Fruit fly (Drosophila melanogaster) whole organism, prepupa: ENCODE measurements around the gene ATPsynCF6.
A peak's percentile ranks its signal among the peaks of the same experiment; 100 is the strongest.

ENCODE experiments used
- CG10631 ChIP-seq: fragments of 200-800 bp; sonication (Bioruptor generic); optimal IDR thresholded peaks from 2 replicates; lab custom pipeline; 2016; ENCODE audit warnings: missing biosample characterization, missing genetic modification characterization
- CG11902 ChIP-seq: fragments of 200-800 bp; sonication (Bioruptor generic); optimal IDR thresholded peaks from 3 replicates; lab custom pipeline; 2016; ENCODE audit warnings: missing biosample characterization, missing genetic modification characterization
- CG15336 ChIP-seq: fragments of 200-800 bp; sonication (Bioruptor generic); IDR thresholded peaks from 2 replicates; pipeline ENCODE4 v1.3.6; 2022; ENCODE audit warnings: missing biosample characterization, missing genetic modification characterization
- CG16779 ChIP-seq: fragments of 200-800 bp; sonication (Bioruptor generic); optimal IDR thresholded peaks from 3 replicates; lab custom pipeline; 2017; ENCODE audit warnings: missing biosample characterization, mild to moderate bottlenecking, missing genetic modification characterization
- CG3032 ChIP-seq: fragments of 200-800 bp; optimal IDR thresholded peaks from 2 replicates; lab custom pipeline; 2019; ENCODE audit warnings: missing biosample characterization, mild to moderate bottlenecking, missing genetic modification characterization, moderate library complexity
- CG31627 ChIP-seq: fragments of 200-800 bp; sonication (Bioruptor generic); optimal IDR thresholded peaks from 3 replicates; lab custom pipeline; 2016; ENCODE audit warnings: missing biosample characterization, missing genetic modification characterization
- CG32006 ChIP-seq: fragments of 200-800 bp; sonication (Bioruptor generic); optimal IDR thresholded peaks from 3 replicates; lab custom pipeline; 2017; ENCODE audit warnings: missing biosample characterization, mild to moderate bottlenecking, missing genetic modification characterization
- CG3919 ChIP-seq: fragments of 200-800 bp; sonication (Bioruptor generic); optimal IDR thresholded peaks from 3 replicates; lab custom pipeline; 2016; ENCODE audit warnings: missing biosample characterization, missing genetic modification characterization
- CG4318 ChIP-seq: fragments of 200-800 bp; sonication (Bioruptor generic); optimal IDR thresholded peaks from 3 replicates; lab custom pipeline; 2017; ENCODE audit warnings: missing biosample characterization, mild to moderate bottlenecking, missing genetic modification characterization
- CG6163 ChIP-seq: fragments of 200-800 bp; sonication (Bioruptor generic); IDR thresholded peaks from 3 replicates; pipeline ENCODE4 v1.3.6; 2022; ENCODE audit warnings: missing biosample characterization, missing genetic modification characterization
- CG6276 ChIP-seq: fragments of 200-800 bp; sonication (Bioruptor generic); optimal IDR thresholded peaks from 2 replicates; lab custom pipeline; 2017; ENCODE audit warnings: missing biosample characterization, mild to moderate bottlenecking, missing genetic modification characterization
- CG6792 ChIP-seq: fragments of 200-800 bp; sonication (Bioruptor generic); optimal IDR thresholded peaks from 3 replicates; lab custom pipeline; 2016; ENCODE audit warnings: missing biosample characterization, missing genetic modification characterization
- CG6808 ChIP-seq: fragments of 200-800 bp; sonication (Bioruptor generic); optimal IDR thresholded peaks from 3 replicates; lab custom pipeline; 2017; ENCODE audit warnings: missing biosample characterization, missing genetic modification characterization, mild to moderate bottlenecking, moderate library complexity, missing genetic modification reagents
- CG7368 ChIP-seq: fragments of 200-800 bp; sonication (Bioruptor generic); optimal IDR thresholded peaks from 3 replicates; lab custom pipeline; 2016; ENCODE audit warnings: missing biosample characterization, missing genetic modification characterization
- CG8119 ChIP-seq: fragments of 200-800 bp; sonication (Bioruptor generic); IDR thresholded peaks from 3 replicates; pipeline ENCODE4 v1.3.6; 2022; ENCODE audit warnings: missing biosample characterization, missing genetic modification characterization
- CG8632 ChIP-seq: fragments of 200-800 bp; sonication (Bioruptor generic); optimal IDR thresholded peaks from 3 replicates; lab custom pipeline; 2016; ENCODE audit warnings: missing biosample characterization, missing genetic modification characterization
- Eip75B ChIP-seq: fragments of 200-800 bp; sonication (Bioruptor generic); optimal IDR thresholded peaks from 3 replicates; lab custom pipeline; 2016; ENCODE audit warnings: missing biosample characterization, missing genetic modification characterization
- Eip78C ChIP-seq: fragments of 200-800 bp; sonication (Bioruptor generic); peaks from one replicate; lab custom pipeline; 2016; ENCODE audit warnings: missing biosample characterization, missing genetic modification characterization
- Eip93F ChIP-seq: fragments of 200-800 bp; sonication (Bioruptor generic); optimal IDR thresholded peaks from 2 replicates; lab custom pipeline; 2016; ENCODE audit warnings: missing biosample characterization, mild to moderate bottlenecking, missing genetic modification characterization
- Gug ChIP-seq: fragments of 200-800 bp; sonication (Bioruptor generic); IDR thresholded peaks from 2 replicates; pipeline ENCODE4 v1.3.6; 2022; ENCODE audit warnings: missing biosample characterization, missing genetic modification characterization
- Hr38 ChIP-seq: sonication (Bioruptor generic); optimal IDR thresholded peaks from 2 replicates; lab custom pipeline; 2016; ENCODE audit warnings: missing biosample characterization, missing genetic modification characterization
- Hr4 ChIP-seq: fragments of 200-800 bp; sonication (Bioruptor generic); optimal IDR thresholded peaks from 3 replicates; lab custom pipeline; 2016; ENCODE audit warnings: missing biosample characterization, missing genetic modification characterization
- Lpt ChIP-seq: fragments of 200-800 bp; sonication (Bioruptor generic); optimal IDR thresholded peaks from 3 replicates; lab custom pipeline; 2016; ENCODE audit warnings: missing biosample characterization, missing genetic modification characterization
- Smox ChIP-seq: fragments of 200-800 bp; sonication (Bioruptor generic); optimal IDR thresholded peaks from 3 replicates; lab custom pipeline; 2016; ENCODE audit warnings: missing biosample characterization, missing genetic modification characterization
- Sox14 ChIP-seq: fragments of 200-800 bp; sonication (Bioruptor generic); optimal IDR thresholded peaks from 3 replicates; lab custom pipeline; 2016; ENCODE audit warnings: missing biosample characterization, missing genetic modification characterization
- acj6 ChIP-seq: fragments of 200-800 bp; sonication (Bioruptor generic); optimal IDR thresholded peaks from 3 replicates; lab custom pipeline; 2016; ENCODE audit warnings: missing biosample characterization, missing genetic modification characterization
- dac ChIP-seq: fragments of 200-800 bp; sonication (Bioruptor generic); optimal IDR thresholded peaks from 2 replicates; lab custom pipeline; 2017; ENCODE audit warnings: missing biosample characterization, mild to moderate bottlenecking, missing genetic modification characterization
- dsx ChIP-seq: fragments of 200-800 bp; optimal IDR thresholded peaks from 3 replicates; lab custom pipeline; 2019; ENCODE audit warnings: missing biosample characterization, mild to moderate bottlenecking, missing genetic modification characterization, moderate library complexity; ENCODE audit not compliant: poor library complexity, severe bottlenecking
- eg ChIP-seq: fragments of 200-800 bp; sonication (Bioruptor generic); IDR thresholded peaks from 3 replicates; pipeline ENCODE4 v1.3.6; 2022; ENCODE audit warnings: missing biosample characterization, missing genetic modification characterization
- esn ChIP-seq: fragments of 200-800 bp; sonication (Bioruptor generic); optimal IDR thresholded peaks from 2 replicates; lab custom pipeline; 2016; ENCODE audit warnings: missing biosample characterization, mild to moderate bottlenecking, missing genetic modification characterization, moderate library complexity
- fd59A ChIP-seq: fragments of 200-800 bp; sonication (Bioruptor generic); optimal IDR thresholded peaks from 2 replicates; lab custom pipeline; 2017; ENCODE audit warnings: missing biosample characterization, mild to moderate bottlenecking, missing genetic modification characterization, missing genetic modification reagents
- fd85E ChIP-seq: fragments of 200-800 bp; sonication (Bioruptor generic); optimal IDR thresholded peaks from 3 replicates; lab custom pipeline; 2016; ENCODE audit warnings: missing biosample characterization, missing genetic modification characterization
- fkh ChIP-seq: fragments of 200-800 bp; sonication (Bioruptor generic); optimal IDR thresholded peaks from 3 replicates; lab custom pipeline; 2017; ENCODE audit warnings: missing biosample characterization, mild to moderate bottlenecking, missing genetic modification characterization, moderate library complexity
- lz ChIP-seq: fragments of 200-800 bp; sonication (Bioruptor generic); optimal IDR thresholded peaks from 3 replicates; lab custom pipeline; 2016; ENCODE audit warnings: missing biosample characterization, missing genetic modification characterization
- net ChIP-seq: fragments of 200-800 bp; sonication (Bioruptor generic); optimal IDR thresholded peaks from 3 replicates; lab custom pipeline; 2016; ENCODE audit warnings: missing biosample characterization, missing genetic modification characterization
- pdm3 ChIP-seq: fragments of 200-800 bp; sonication (Bioruptor generic); optimal IDR thresholded peaks from 3 replicates; lab custom pipeline; 2016; ENCODE audit warnings: missing biosample characterization, missing genetic modification characterization
- salr ChIP-seq, 2 experiments: fragments of 200-800 bp; sonication (Bioruptor generic); optimal IDR thresholded peaks; 3 replicates each; lab custom pipeline; 2016 to 2018; ENCODE audit warnings: missing biosample characterization in 2 of 2, missing genetic modification characterization in 2 of 2, mild to moderate bottlenecking in 1 of 2
- ss ChIP-seq, 2 experiments: fragments of 200-800 bp; sonication (Bioruptor generic); optimal IDR thresholded peaks; 2 replicates in 1 of 2; 3 replicates in 1 of 2; lab custom pipeline; 2017 to 2018; ENCODE audit warnings: mild to moderate bottlenecking in 2 of 2, missing biosample characterization in 2 of 2, missing genetic modification characterization in 2 of 2, moderate library complexity in 1 of 2
- topi ChIP-seq: fragments of 200-800 bp; sonication (Bioruptor generic); optimal IDR thresholded peaks from 3 replicates; lab custom pipeline; 2016; ENCODE audit warnings: missing biosample characterization, missing genetic modification characterization

Gene ATPsynCF6

dm6 chr3R:23326292-23326691 is 29.6 kb downstream of the ATPsynCF6 start (continued):
- peak; percentile 72 for TF ChIP-seq lz (GFP tag; lab: Kevin White, UChicago)
- peak; percentile 51 for TF ChIP-seq CG31627 (GFP tag; lab: Kevin White, UChicago)
- TF ChIP-seq Sox14 (GFP tag; lab: Kevin White, UChicago), result peak; percentile 95
- peak; percentile 86 for TF ChIP-seq CG6792 (GFP tag; lab: Kevin White, UChicago)
- TF ChIP-seq fd85E (GFP tag; lab: Kevin White, UChicago), result peak; percentile 60
- TF ChIP-seq Gug (GFP tag; lab: Robert Waterston, UW), result peak; percentile 90
- peak; percentile 96 for TF ChIP-seq eg (GFP tag; lab: Robert Waterston, UW)
- TF ChIP-seq CG11902 (GFP tag; lab: Kevin White, UChicago), result peak; percentile 70
- peak; percentile 85 for TF ChIP-seq CG8632 (GFP tag; lab: Kevin White, UChicago)
- peak; percentile 97 for TF ChIP-seq fd59A (GFP tag; lab: Kevin White, UChicago)
- TF ChIP-seq CG7368 (GFP tag; lab: Kevin White, UChicago), result peak; percentile 91
- peak; percentile 67 for TF ChIP-seq esn
- TF ChIP-seq dac, result peak; percentile 93
- peak; percentile 96 for TF ChIP-seq dsx (GFP tag; lab: Kevin White, UChicago)
- TF ChIP-seq Eip78C (GFP tag; lab: Kevin White, UChicago), result peak; percentile 98
- peak; percentile 97 for TF ChIP-seq CG3032 (tag; lab: Kevin White, UChicago)
- no peak for TF ChIP-seq Eip93F (GFP tag; lab: Kevin White, UChicago)
- TF ChIP-seq acj6, result peak; percentile 92

dm6 chr3R:23325710-23326109 is 30.2 kb downstream of the ATPsynCF6 start:
- TF ChIP-seq Sox14 (GFP tag; lab: Kevin White, UChicago), result peak; percentile 5
- no peak for TF ChIP-seq CG3919
- no peak for TF ChIP-seq Smox
- no peak for TF ChIP-seq Hr38 (GFP tag; lab: Kevin White, UChicago)
- peak in 1 of 2 experiments; percentile 9 for TF ChIP-seq ss (GFP tag; optimal IDR thresholded peaks at IDR 0.05; lab: Kevin White, UChicago)
- TF ChIP-seq CG6163 (GFP tag; lab: Robert Waterston, UW), result 0 out of 3 replicates have a peak, but pooled peaks have one; percentile 15
- TF ChIP-seq, all 60 proteins: peak for 3

- peak; percentile 83 for TF ChIP-seq CG32006 (GFP tag; lab: Kevin White, UChicago)
- TF ChIP-seq Eip78C (GFP tag; lab: Kevin White, UChicago), result peak; percentile 72
- peak in 1 of 2 experiments; percentile 19 for TF ChIP-seq ss (GFP tag; optimal IDR thresholded peaks at IDR 0.05; lab: Kevin White, UChicago)
- no peak for TF ChIP-seq Eip75B (GFP tag; lab: Kevin White, UChicago)
- TF ChIP-seq CG3032 (tag; lab: Kevin White, UChicago), result no peak
- no peak for TF ChIP-seq Lpt (GFP tag; lab: Kevin White, UChicago)
- TF ChIP-seq fkh (GFP tag; lab: Kevin White, UChicago), result no peak
- TF ChIP-seq CG8119 (GFP tag; lab: Robert Waterston, UW), result 0 out of 3 replicates have a peak, but pooled peaks have one; percentile 51
- TF ChIP-seq CG16779, result no peak
- no peak for TF ChIP-seq topi
- peak; percentile 33 for TF ChIP-seq CG6276 (GFP tag; lab: Kevin White, UChicago)
- TF ChIP-seq dac, result peak; percentile 32
- peak; percentile 52 for TF ChIP-seq CG4318 (GFP tag; lab: Kevin White, UChicago)
- peak; percentile 11 for TF ChIP-seq CG10631 (GFP tag; lab: Kevin White, UChicago)
- TF ChIP-seq net (GFP tag; lab: Kevin White, UChicago), result no peak
- peak; percentile 70 for TF ChIP-seq Hr4 (GFP tag; lab: Kevin White, UChicago)
- peak; percentile 27; the same call in 1 of the 2 replicates for TF ChIP-seq CG15336 (GFP tag; lab: Robert Waterston, UW)
- TF ChIP-seq CG8632 (GFP tag; lab: Kevin White, UChicago), result no peak
- no peak for TF ChIP-seq CG3919
- TF ChIP-seq CG6792 (GFP tag; lab: Kevin White, UChicago), result no peak
- peak; percentile 4 for TF ChIP-seq acj6
- no peak for TF ChIP-seq Sox14 (GFP tag; lab: Kevin White, UChicago)
- TF ChIP-seq CG11902 (GFP tag; lab: Kevin White, UChicago), result no peak
- TF ChIP-seq Hr38 (GFP tag; lab: Kevin White, UChicago), result no peak
- peak in 1 of 2 experiments; percentile 44 for TF ChIP-seq salr (GFP tag; optimal IDR thresholded peaks at IDR 0.05; lab: Kevin White, UChicago)
- TF ChIP-seq pdm3, result peak; percentile 22
- no peak for TF ChIP-seq CG6808 (GFP tag; lab: Kevin White, UChicago)
These were observed 32.1 kb downstream of the ATPsynCF6 start for dm6 chr3R:23323639-23324350.
